Worm (Caenorhabditis elegans) whole organism, early embryonic: Measurements from ENCODE around the gene C02B10.6.
A peak's percentile ranks its signal among the peaks of the same experiment; 100 is the strongest.
"Not testable (repeated sequence)": the region's sequence is repeated elsewhere in the genome, so short reads cannot be mapped to it uniquely, and the experiment has no call there.

Experiments used
- B0310.2 ChIP-seq: sonication (generic microtip); optimal IDR thresholded peaks from 2 replicates; lab custom pipeline; 2016; ENCODE audit warnings: mild to moderate bottlenecking, missing genetic modification characterization, missing compliant biosample characterization
- F13C5.2 ChIP-seq: sonication (generic microtip); optimal IDR thresholded peaks from 2 replicates; lab custom pipeline; 2017; ENCODE audit warnings: mild to moderate bottlenecking, missing genetic modification characterization, inconsistent platforms, missing compliant biosample characterization
- aly-1 ChIP-seq: sonication (generic microtip); optimal IDR thresholded peaks from 2 replicates; lab custom pipeline; 2016; ENCODE audit warnings: missing genetic modification characterization, missing compliant biosample characterization
- ama-1 ChIP-seq: fragments of 150-350 bp; optimal IDR thresholded peaks from 2 replicates; lab custom pipeline; 2014
- ceh-13 ChIP-seq: fragments of 200-800 bp; sonication (Bioruptor generic); optimal IDR thresholded peaks from 2 replicates; lab custom pipeline; 2018; ENCODE audit warnings: mild to moderate bottlenecking, missing genetic modification characterization, missing compliant biosample characterization
- ceh-36 ChIP-seq: sonication (generic microtip); optimal IDR thresholded peaks from 2 replicates; lab custom pipeline; 2016; ENCODE audit warnings: missing genetic modification characterization, inconsistent platforms, missing compliant biosample characterization
- ets-7 ChIP-seq: sonication (generic microtip); optimal IDR thresholded peaks from 2 replicates; lab custom pipeline; 2016; ENCODE audit warnings: missing genotype, missing genetic modification characterization, missing compliant biosample characterization
- flt-1 ChIP-seq: fragments of 200-800 bp; sonication (Bioruptor generic); IDR thresholded peaks from 2 replicates; pipeline ENCODE4 v1.3.6; 2022; ENCODE audit warnings: missing genetic modification characterization, missing compliant biosample characterization
- hmbx-1 ChIP-seq: sonication (generic microtip); optimal IDR thresholded peaks from 2 replicates; lab custom pipeline; 2016; ENCODE audit warnings: mild to moderate bottlenecking, missing genetic modification characterization, missing compliant biosample characterization
- hmg-4 ChIP-seq: fragments of 200-800 bp; sonication (Bioruptor generic); optimal IDR thresholded peaks from 2 replicates; lab custom pipeline; 2018; ENCODE audit warnings: mild to moderate bottlenecking, missing genetic modification characterization, missing compliant biosample characterization
- hnd-1 ChIP-seq: sonication (generic microtip); optimal IDR thresholded peaks from 2 replicates; lab custom pipeline; 2016; ENCODE audit warnings: missing genetic modification characterization, missing compliant biosample characterization
- pes-1 ChIP-seq: fragments of 200-800 bp; sonication (Bioruptor generic); IDR thresholded peaks from 2 replicates; pipeline ENCODE4 v1.3.6; 2022; ENCODE audit warnings: missing genetic modification reagents, missing genetic modification characterization, missing compliant biosample characterization
- scrt-1 ChIP-seq: fragments of 200-800 bp; sonication (Bioruptor generic); IDR thresholded peaks from 2 replicates; pipeline ENCODE4 v1.3.6; 2022; ENCODE audit warnings: missing genetic modification characterization, missing compliant biosample characterization
- sea-1 ChIP-seq: fragments of 200-800 bp; sonication (Bioruptor generic); conservative IDR thresholded peaks from 2 replicates; pipeline ENCODE4 v1.3.6; 2022; ENCODE audit warnings: missing genetic modification characterization, missing compliant biosample characterization
- tbx-11 ChIP-seq: fragments of 200-800 bp; sonication (Bioruptor generic); IDR thresholded peaks from 2 replicates; pipeline ENCODE4 v1.3.6; 2022; ENCODE audit warnings: missing genetic modification characterization, missing compliant biosample characterization
- tbx-37 ChIP-seq: fragments of 200-800 bp; sonication (Bioruptor generic); conservative IDR thresholded peaks from 2 replicates; pipeline ENCODE4 v1.3.6; 2022; ENCODE audit warnings: missing genetic modification reagents, missing genetic modification characterization, missing compliant biosample characterization
- tra-4 ChIP-seq: sonication (generic microtip); optimal IDR thresholded peaks from 2 replicates; lab custom pipeline; 2017; ENCODE audit warnings: missing genetic modification characterization, missing compliant biosample characterization

Gene C02B10.6

ce11 chrIV:5070593-5070992 lies at the start of gene C02B10.6:
TSS of gene C02B10.6 (plus strand) at chrIV:5070893.
- not testable (repeated sequence) for TF ChIP-seq aly-1; flt-1 (GFP tag; lab: Robert Waterston, UW); tbx-37 (GFP tag; lab: Robert Waterston, UW)

- TF ChIP-seq pes-1 (GFP tag; lab: Robert Waterston, UW): no peak
- TF ChIP-seq sea-1 (GFP tag; lab: Robert Waterston, UW): no peak
- TF ChIP-seq ceh-36 (tag; lab: Kevin White, UChicago): no peak
- TF ChIP-seq tra-4 (tag; lab: Kevin White, UChicago): no peak
- TF ChIP-seq B0310.2 (tag; lab: Kevin White, UChicago): no peak
- no peak for TF ChIP-seq tbx-37 (GFP tag; lab: Robert Waterston, UW)
- no peak for TF ChIP-seq hmg-4 (GFP tag; lab: Kevin White, UChicago)
- TF ChIP-seq tbx-11 (GFP tag; lab: Robert Waterston, UW): no peak
- TF ChIP-seq scrt-1 (GFP tag; lab: Robert Waterston, UW): no peak
- TF ChIP-seq F13C5.2 (tag; lab: Kevin White, UChicago): no peak
- TF ChIP-seq hmbx-1 (tag; lab: Kevin White, UChicago): no peak
- TF ChIP-seq ets-7: no peak
- no peak for TF ChIP-seq ama-1 (lab: Kevin White, UChicago)
- TF ChIP-seq flt-1 (GFP tag; lab: Robert Waterston, UW): no peak
- TF ChIP-seq ceh-13 (GFP tag; lab: Kevin White, UChicago): no peak
- no peak for TF ChIP-seq aly-1
- TF ChIP-seq hnd-1 (tag; lab: Kevin White, UChicago): no peak
Measured at ce11 chrIV:5025646-5026045, 45.0 kb upstream of the C02B10.6 start, which contains the start of gene C09B9.85. TSS of gene C09B9.85 (minus strand) at chrIV:5025746.

ce11 chrIV:5028978-5029377 lies 41.7 kb upstream of the C02B10.6 start, which contains the start of the genes best-6 and C09B9.2:
TSS of gene best-6 (minus strand) at chrIV:5029078.
TSS of gene C09B9.2 (plus strand) at chrIV:5029291.
- no peak for TF ChIP-seq tbx-37 (GFP tag; lab: Robert Waterston, UW)
- TF ChIP-seq B0310.2 (tag; lab: Kevin White, UChicago): no peak
- TF ChIP-seq hnd-1 (tag; lab: Kevin White, UChicago): no peak
- no peak for TF ChIP-seq tbx-11 (GFP tag; lab: Robert Waterston, UW)
- TF ChIP-seq hmg-4 (GFP tag; lab: Kevin White, UChicago): no peak
- no peak for TF ChIP-seq hmbx-1 (tag; lab: Kevin White, UChicago)
- TF ChIP-seq F13C5.2 (tag; lab: Kevin White, UChicago): no peak
- TF ChIP-seq sea-1 (GFP tag; lab: Robert Waterston, UW): no peak
- no peak for TF ChIP-seq pes-1 (GFP tag; lab: Robert Waterston, UW)
- TF ChIP-seq ama-1 (lab: Kevin White, UChicago): no peak
- no peak for TF ChIP-seq flt-1 (GFP tag; lab: Robert Waterston, UW)

- no peak for TF ChIP-seq ceh-13 (GFP tag; lab: Kevin White, UChicago)
- no peak for TF ChIP-seq hmg-4 (GFP tag; lab: Kevin White, UChicago)
- TF ChIP-seq ceh-36 (tag; lab: Kevin White, UChicago): no peak
- TF ChIP-seq ama-1 (lab: Kevin White, UChicago): no peak
Measured at ce11 chrIV:5031346-5031745, 39.3 kb upstream of the C02B10.6 start.

ce11 chrIV:5033276-5033675 lies 37.4 kb upstream of the C02B10.6 start, which contains the start of gene C09B9.4:
TSS of gene C09B9.4 (minus strand) at chrIV:5033376.
- TF ChIP-seq B0310.2 (tag; lab: Kevin White, UChicago) (no peak), ets-7 (no peak)

- TF ChIP-seq pes-1 (GFP tag; lab: Robert Waterston, UW) (no peak), ets-7 (no peak), ceh-13 (GFP tag; lab: Kevin White, UChicago) (no peak), tbx-11 (GFP tag; lab: Robert Waterston, UW) (no peak), B0310.2 (tag; lab: Kevin White, UChicago) (no peak), hmg-4 (GFP tag; lab: Kevin White, UChicago) (no peak), flt-1 (GFP tag; lab: Robert Waterston, UW) (no peak), scrt-1 (GFP tag; lab: Robert Waterston, UW) (no peak), F13C5.2 (tag; lab: Kevin White, UChicago) (no peak)
Measured at ce11 chrIV:5037489-5037888, 33.2 kb upstream of the C02B10.6 start, which contains the start of gene C09B9.1. TSS of gene C09B9.1 (plus strand) at chrIV:5037789.

ce11 chrIV:5038744-5039143 lies 31.9 kb upstream of the C02B10.6 start:
- TF ChIP-seq ets-7: no peak
- no peak for TF ChIP-seq hmbx-1 (tag; lab: Kevin White, UChicago)
- TF ChIP-seq tbx-37 (GFP tag; lab: Robert Waterston, UW): peak; percentile 49; the same call in 1 of the 2 replicates
- peak; percentile 82 for TF ChIP-seq flt-1 (GFP tag; lab: Robert Waterston, UW)
- no peak for TF ChIP-seq ceh-13 (GFP tag; lab: Kevin White, UChicago)
- TF ChIP-seq scrt-1 (GFP tag; lab: Robert Waterston, UW): peak; percentile 80
- no peak for TF ChIP-seq aly-1
- peak; percentile 18 for TF ChIP-seq B0310.2 (tag; lab: Kevin White, UChicago)
- peak; percentile 84 for TF ChIP-seq pes-1 (GFP tag; lab: Robert Waterston, UW)
- TF ChIP-seq hnd-1 (tag; lab: Kevin White, UChicago): no peak
- TF ChIP-seq hmg-4 (GFP tag; lab: Kevin White, UChicago): no peak
- peak; percentile 59 for TF ChIP-seq tbx-11 (GFP tag; lab: Robert Waterston, UW)
- TF ChIP-seq ceh-36 (tag; lab: Kevin White, UChicago): no peak
- no peak for TF ChIP-seq ama-1 (lab: Kevin White, UChicago)
- TF ChIP-seq sea-1 (GFP tag; lab: Robert Waterston, UW): peak; percentile 74; the same call in 1 of the 2 replicates
- TF ChIP-seq F13C5.2 (tag; lab: Kevin White, UChicago): no peak
- TF ChIP-seq tra-4 (tag; lab: Kevin White, UChicago): no peak
